Fruit fly (Drosophila melanogaster) whole organism, embryonic: ENCODE measurements around the gene Atat.

Experiments
- CG13287 ChIP-seq: fragments of 200-800 bp; sonication (Bioruptor generic); IDR thresholded peaks from 2 replicates; pipeline ENCODE4 v1.3.6; 2022; ENCODE audit warnings: missing biosample characterization, missing genetic modification characterization; ENCODE audit not compliant: partially characterized antibody
- CG14710 ChIP-seq: fragments of 200-800 bp; sonication (Bioruptor generic); optimal IDR thresholded peaks from 3 replicates; lab custom pipeline; 2019; ENCODE audit warnings: missing biosample characterization, mild to moderate bottlenecking, missing genetic modification characterization, moderate library complexity
- CG42726 ChIP-seq: fragments of 200-800 bp; sonication (Bioruptor generic); IDR thresholded peaks from 2 replicates; pipeline ENCODE4 v1.3.6; 2022; ENCODE audit warnings: missing biosample characterization, missing genetic modification characterization; ENCODE audit not compliant: partially characterized antibody
- CG4820 ChIP-seq: fragments of 200-800 bp; sonication (Bioruptor generic); optimal IDR thresholded peaks from 3 replicates; lab custom pipeline; 2016; ENCODE audit warnings: missing biosample characterization, missing genetic modification characterization
- Dfd ChIP-seq, 2 experiments: fragments of >200 bp; optimal IDR thresholded peaks; 2 replicates each; lab custom pipeline; 2017; ENCODE audit warnings: missing biosample characterization in 2 of 2, missing genetic modification characterization in 2 of 2
- YL-1 ChIP-seq: fragments of 200-800 bp; sonication (Bioruptor generic); optimal IDR thresholded peaks from 3 replicates; lab custom pipeline; 2017; ENCODE audit warnings: missing biosample characterization, mild to moderate bottlenecking, missing genetic modification characterization
- sisA ChIP-seq: fragments of 200-800 bp; sonication (Bioruptor generic); IDR thresholded peaks from 2 replicates; pipeline ENCODE4 v1.3.6; 2022; ENCODE audit warnings: missing biosample characterization, missing genetic modification characterization
- ssp ChIP-seq: fragments of 200-800 bp; sonication (Bioruptor generic); IDR thresholded peaks from 2 replicates; pipeline ENCODE4 v1.3.6; 2022; ENCODE audit warnings: missing biosample characterization, missing genetic modification characterization

- TF ChIP-seq CG4820 (no peak), YL-1 (GFP tag; lab: Kevin White, UChicago) (no peak), sisA (no peak), CG42726 (GFP tag; lab: Robert Waterston, UW) (no peak), CG14710 (tag; lab: Kevin White, UChicago) (no peak), Dfd (GFP tag; optimal IDR thresholded peaks at IDR 0.05; lab: Kevin White, UChicago) (no peak), CG13287 (no peak), ssp (GFP tag; lab: Robert Waterston, UW) (no peak)
Observed at dm6 chr3L:9422135-9422534, 4.4 kb downstream of the Atat start.
